Worm (Caenorhabditis elegans) whole organism, L1 larva: ENCODE data around the gene anmt-3.

Experiments used
- ces-1 ChIP-seq: fragments of 150-350 bp; optimal IDR thresholded peaks from 2 replicates; lab custom pipeline; 2014; ENCODE audit warnings: missing biosample characterization, missing genetic modification reagents, missing genetic modification characterization
- isw-1 ChIP-seq: fragments of 200-800 bp; sonication (Bioruptor generic); IDR thresholded peaks from 2 replicates; pipeline ENCODE4 v1.3.6; 2022; ENCODE audit warnings: missing genetic modification characterization, missing compliant biosample characterization
- nhr-76 ChIP-seq: sonication (generic microtip); optimal IDR thresholded peaks from 2 replicates; lab custom pipeline; 2017; ENCODE audit warnings: missing biosample characterization, missing genetic modification characterization
- tlp-1 ChIP-seq: fragments of 150-350 bp; optimal IDR thresholded peaks from 2 replicates; lab custom pipeline; 2014; ENCODE audit warnings: missing biosample characterization, missing genetic modification characterization
- unc-98 ChIP-seq: fragments of 200-800 bp; sonication (Bioruptor generic); IDR thresholded peaks from 2 replicates; pipeline ENCODE4 v1.3.6; 2022; ENCODE audit warnings: missing genetic modification characterization, missing compliant biosample characterization
- ztf-11 ChIP-seq, 2 experiments: sonication (generic microtip); optimal IDR thresholded peaks; 2 replicates each; lab custom pipeline; 2016 to 2017; ENCODE audit warnings: missing genetic modification characterization in 2 of 2, missing biosample characterization in 1 of 2, missing compliant biosample characterization in 1 of 2

ce11 chrV:9924389-9924788, 33.7 kb downstream of the anmt-3 start:
- TF ChIP-seq ces-1 (GFP tag; lab: Kevin White, UChicago) (no peak), tlp-1 (tag; lab: Kevin White, UChicago) (no peak), nhr-76 (tag; lab: Kevin White, UChicago) (no peak), isw-1 (no peak), ztf-11 (tag; optimal IDR thresholded peaks at IDR 0.05; lab: Kevin White, UChicago) (no peak), unc-98 (GFP tag; lab: Robert Waterston, UW) (no peak)
